Worm (Caenorhabditis elegans): ENCODE measurements around the gene taf-7.1.

taf-7.1 gene

ce11 chrX:11863307-11863706 is 26.0 kb upstream of the taf-7.1 start, which contains the start of gene F54F7.10:
Gene F54F7.10, plus strand, starts transcription at chrX:11863607.
- TF ChIP-seq klf-2 (GFP tag; conservative IDR thresholded peaks at IDR 0.05) (no peak), ztf-29 (GFP tag; IDR thresholded peaks at IDR 0.05) (no peak), flt-1 (GFP tag; IDR thresholded peaks at IDR 0.05) (no peak), ref-1 (GFP tag; conservative IDR thresholded peaks at IDR 0.05) (no peak), cog-1 (tag; optimal IDR thresholded peaks at IDR 0.05) (no peak), T22C8.4 (GFP tag; IDR thresholded peaks at IDR 0.05) (no peak), ztf-23 (GFP tag; IDR thresholded peaks at IDR 0.05) (no peak), tab-1 (GFP tag; IDR thresholded peaks at IDR 0.05) (no peak)

- TF ChIP-seq flt-1 (GFP tag; IDR thresholded peaks at IDR 0.05) (no peak), klf-2 (GFP tag; conservative IDR thresholded peaks at IDR 0.05) (no peak), cog-1 (tag; optimal IDR thresholded peaks at IDR 0.05) (no peak), T22C8.4 (GFP tag; IDR thresholded peaks at IDR 0.05) (no peak), tab-1 (GFP tag; IDR thresholded peaks at IDR 0.05) (no peak), ztf-23 (GFP tag; IDR thresholded peaks at IDR 0.05) (no peak), med-1 (GFP tag; optimal IDR thresholded peaks at IDR 0.05; ENCODE audit: insufficient read depth) (no peak), ref-1 (GFP tag; conservative IDR thresholded peaks at IDR 0.05) (no peak), ztf-29 (GFP tag; IDR thresholded peaks at IDR 0.05) (no peak)
These were observed 19.9 kb upstream of the taf-7.1 start, which contains the start of gene mes-1 for ce11 chrX:11857178-11857577. Gene mes-1, plus strand, starts transcription at chrX:11857478.

- no peak for TF ChIP-seq med-1 (GFP tag; optimal IDR thresholded peaks at IDR 0.05; ENCODE audit: insufficient read depth)
- TF ChIP-seq ztf-29 (GFP tag; IDR thresholded peaks at IDR 0.05) = no peak
- TF ChIP-seq ref-1 (GFP tag; conservative IDR thresholded peaks at IDR 0.05) = no peak
- TF ChIP-seq tab-1 (GFP tag; IDR thresholded peaks at IDR 0.05) = no peak
- no peak for TF ChIP-seq klf-2 (GFP tag; conservative IDR thresholded peaks at IDR 0.05)
- no peak for TF ChIP-seq ztf-23 (GFP tag; IDR thresholded peaks at IDR 0.05)
- no peak for TF ChIP-seq cog-1 (tag; optimal IDR thresholded peaks at IDR 0.05)
- TF ChIP-seq flt-1 (GFP tag; IDR thresholded peaks at IDR 0.05) = no peak
- TF ChIP-seq T22C8.4 (GFP tag; IDR thresholded peaks at IDR 0.05) = no peak
These were observed 18.9 kb upstream of the taf-7.1 start for ce11 chrX:11856214-11856613.

- TF ChIP-seq tab-1 (GFP tag; IDR thresholded peaks at IDR 0.05) = no peak
- TF ChIP-seq T22C8.4 (GFP tag; IDR thresholded peaks at IDR 0.05) = no peak
- TF ChIP-seq med-1 (GFP tag; optimal IDR thresholded peaks at IDR 0.05; ENCODE audit: insufficient read depth) = no peak
- no peak for TF ChIP-seq ref-1 (GFP tag; conservative IDR thresholded peaks at IDR 0.05)
- no peak for TF ChIP-seq ztf-29 (GFP tag; IDR thresholded peaks at IDR 0.05)
- no peak for TF ChIP-seq klf-2 (GFP tag; conservative IDR thresholded peaks at IDR 0.05)
- TF ChIP-seq ztf-23 (GFP tag; IDR thresholded peaks at IDR 0.05) = no peak
- no peak for TF ChIP-seq cog-1 (tag; optimal IDR thresholded peaks at IDR 0.05)
These were observed 17.6 kb upstream of the taf-7.1 start, which contains the start of gene F54F7.8 for ce11 chrX:11854903-11855302. Gene F54F7.8, minus strand, starts transcription at chrX:11855003.

ce11 chrX:11854432-11854831 is 17.2 kb upstream of the taf-7.1 start:
- no peak for TF ChIP-seq ztf-23 (GFP tag; IDR thresholded peaks at IDR 0.05)
- TF ChIP-seq med-1 (GFP tag; optimal IDR thresholded peaks at IDR 0.05; ENCODE audit: insufficient read depth) = no peak
- no peak for TF ChIP-seq tab-1 (GFP tag; IDR thresholded peaks at IDR 0.05)
- no peak for TF ChIP-seq klf-2 (GFP tag; conservative IDR thresholded peaks at IDR 0.05)
- no peak for TF ChIP-seq ref-1 (GFP tag; conservative IDR thresholded peaks at IDR 0.05)
- no peak for TF ChIP-seq ztf-29 (GFP tag; IDR thresholded peaks at IDR 0.05)
- no peak for TF ChIP-seq T22C8.4 (GFP tag; IDR thresholded peaks at IDR 0.05)
- TF ChIP-seq flt-1 (GFP tag; IDR thresholded peaks at IDR 0.05) = no peak
- no peak for TF ChIP-seq cog-1 (tag; optimal IDR thresholded peaks at IDR 0.05)

ce11 chrX:11852494-11852893 is 15.2 kb upstream of the taf-7.1 start, which contains the start of gene xtr-1:
Gene xtr-1, plus strand, starts transcription at chrX:11852794.
- no peak for TF ChIP-seq T22C8.4 (GFP tag; IDR thresholded peaks at IDR 0.05)
- TF ChIP-seq ztf-23 (GFP tag; IDR thresholded peaks at IDR 0.05) = no peak
- TF ChIP-seq klf-2 (GFP tag; conservative IDR thresholded peaks at IDR 0.05) = no peak
- no peak for TF ChIP-seq cog-1 (tag; optimal IDR thresholded peaks at IDR 0.05)

- TF ChIP-seq flt-1 (GFP tag; IDR thresholded peaks at IDR 0.05) = no peak
- no peak for TF ChIP-seq T22C8.4 (GFP tag; IDR thresholded peaks at IDR 0.05)
- TF ChIP-seq tab-1 (GFP tag; IDR thresholded peaks at IDR 0.05) = no peak
- no peak for TF ChIP-seq med-1 (GFP tag; optimal IDR thresholded peaks at IDR 0.05; ENCODE audit: insufficient read depth)
- no peak for TF ChIP-seq cog-1 (tag; optimal IDR thresholded peaks at IDR 0.05)
- TF ChIP-seq ztf-29 (GFP tag; IDR thresholded peaks at IDR 0.05) = no peak
- no peak for TF ChIP-seq ref-1 (GFP tag; conservative IDR thresholded peaks at IDR 0.05)
- no peak for TF ChIP-seq klf-2 (GFP tag; conservative IDR thresholded peaks at IDR 0.05)
- no peak for TF ChIP-seq ztf-23 (GFP tag; IDR thresholded peaks at IDR 0.05)
These were observed 13.3 kb upstream of the taf-7.1 start, which contains the start of gene F54F7.14 for ce11 chrX:11850572-11850971. Gene F54F7.14, plus strand, starts transcription at chrX:11850872.

ce11 chrX:11850082-11850481 is 12.8 kb upstream of the taf-7.1 start, which contains the start of gene F54F7.3:
Gene F54F7.3, minus strand, starts transcription at chrX:11850182.
- no peak for TF ChIP-seq med-1 (GFP tag; optimal IDR thresholded peaks at IDR 0.05; ENCODE audit: insufficient read depth)
- no peak for TF ChIP-seq flt-1 (GFP tag; IDR thresholded peaks at IDR 0.05)
- no peak for TF ChIP-seq cog-1 (tag; optimal IDR thresholded peaks at IDR 0.05)
- no peak for TF ChIP-seq klf-2 (GFP tag; conservative IDR thresholded peaks at IDR 0.05)
- no peak for TF ChIP-seq ztf-29 (GFP tag; IDR thresholded peaks at IDR 0.05)

- no peak for TF ChIP-seq ref-1 (GFP tag; conservative IDR thresholded peaks at IDR 0.05)
- no peak for TF ChIP-seq klf-2 (GFP tag; conservative IDR thresholded peaks at IDR 0.05)
- no peak for TF ChIP-seq flt-1 (GFP tag; IDR thresholded peaks at IDR 0.05)
- no peak for TF ChIP-seq tab-1 (GFP tag; IDR thresholded peaks at IDR 0.05)
These were observed 11.3 kb upstream of the taf-7.1 start, which contains the start of gene F54F7.9 for ce11 chrX:11848618-11849017. Gene F54F7.9, minus strand, starts transcription at chrX:11848718.

ce11 chrX:11843363-11843762 is 6.1 kb upstream of the taf-7.1 start, which contains the start of gene F54F7.2:
Gene F54F7.2, plus strand, starts transcription at chrX:11843663.
- TF ChIP-seq flt-1 (GFP tag; IDR thresholded peaks at IDR 0.05) = no peak
- no peak for TF ChIP-seq tab-1 (GFP tag; IDR thresholded peaks at IDR 0.05)
- no peak for TF ChIP-seq med-1 (GFP tag; optimal IDR thresholded peaks at IDR 0.05; ENCODE audit: insufficient read depth)
- TF ChIP-seq ref-1 (GFP tag; conservative IDR thresholded peaks at IDR 0.05) = no peak
- TF ChIP-seq ztf-29 (GFP tag; IDR thresholded peaks at IDR 0.05) = no peak
- no peak for TF ChIP-seq ztf-23 (GFP tag; IDR thresholded peaks at IDR 0.05)
- TF ChIP-seq T22C8.4 (GFP tag; IDR thresholded peaks at IDR 0.05) = no peak
- no peak for TF ChIP-seq cog-1 (tag; optimal IDR thresholded peaks at IDR 0.05)
